Worm (Caenorhabditis elegans): ENCODE measurements around the gene Y73F8A.27.
A peak's percentile ranks its signal among the peaks of the same experiment; 100 is the strongest.

The Y73F8A.27 gene

DNA sequence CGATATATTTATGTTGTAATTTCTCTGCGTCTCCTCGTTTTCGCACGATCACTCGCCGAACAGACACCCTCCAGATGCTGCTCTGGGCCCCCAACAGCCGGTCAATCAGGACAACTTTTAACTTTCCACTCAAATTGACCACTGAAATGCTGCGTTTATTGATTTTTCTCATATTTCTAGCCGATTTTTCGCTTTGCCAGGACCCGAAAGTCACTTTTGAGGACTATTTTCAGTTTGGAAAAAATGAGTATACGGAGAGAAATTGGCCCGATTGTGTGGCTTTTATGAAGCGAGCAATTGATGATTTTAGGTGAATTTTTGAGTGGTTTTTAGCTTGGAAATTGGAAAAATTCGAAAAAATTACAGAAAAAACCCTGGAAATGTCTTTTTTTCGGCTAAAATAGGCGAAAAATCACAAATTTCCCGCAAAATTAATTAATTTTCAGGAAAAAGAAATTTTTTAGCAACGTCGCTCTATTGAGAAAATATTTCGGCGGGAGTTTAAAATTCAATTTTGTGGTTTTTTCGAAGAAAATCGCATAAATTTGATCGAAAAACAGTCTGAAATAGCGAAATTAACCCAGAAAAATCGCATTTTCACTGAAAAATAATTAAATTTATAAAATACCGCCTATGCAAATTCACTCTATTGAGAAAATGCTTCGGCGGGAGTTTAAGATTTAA, 1.1 kb downstream of the Y73F8A.27 start, which contains the start of gene Y73F8A.26 (continued):
- TF ChIP-seq F49E8.2 (tag; optimal IDR thresholded peaks at IDR 0.05; ENCODE audit: insufficient read depth) (peak; percentile 43), ets-4 (GFP tag; optimal IDR thresholded peaks at IDR 0.05) (no peak), lin-35 (GFP tag; optimal IDR thresholded peaks at IDR 0.05) (no peak), F39B2.1 (GFP tag; IDR thresholded peaks at IDR 0.05) (no peak), hrde-1 (tag; optimal IDR thresholded peaks at IDR 0.05; ENCODE audit: borderline replicate concordance) (peak; percentile 74), ztf-28 (GFP tag; IDR thresholded peaks at IDR 0.05) (no peak), ztf-26 (tag; optimal IDR thresholded peaks at IDR 0.05) (no peak), athp-1 (tag; optimal IDR thresholded peaks at IDR 0.05) (no peak), efl-1 (GFP tag; optimal IDR thresholded peaks at IDR 0.05) (no peak), lag-1 (GFP tag; IDR thresholded peaks at IDR 0.05) (no peak), ceh-91 (GFP tag; IDR thresholded peaks at IDR 0.05) (no peak), F57A8.1 (GFP tag; optimal IDR thresholded peaks at IDR 0.05) (no peak), tbp1 (GFP tag; optimal IDR thresholded peaks at IDR 0.05) (peak; percentile 3), Y95B8A.8 (GFP tag; IDR thresholded peaks at IDR 0.05) (no peak), F37B4.10 (GFP tag; IDR thresholded peaks at IDR 0.05) (0 out of 2 replicates have a peak, but pooled peaks have one; percentile 7), C17E4.6 (GFP tag; IDR thresholded peaks at IDR 0.05) (no peak), F23B12.7 (tag; optimal IDR thresholded peaks at IDR 0.05; ENCODE audit: insufficient read depth) (no peak), let-526 (GFP tag; IDR thresholded peaks at IDR 0.05) (no peak), K12H6.12 (tag; optimal IDR thresholded peaks at IDR 0.05) (no peak), dpl-1 (GFP tag; optimal IDR thresholded peaks at IDR 0.05) (no peak), ekl-4 (GFP tag; IDR thresholded peaks at IDR 0.05) (no peak), nfyb-1 (GFP tag; IDR thresholded peaks at IDR 0.05) (no peak), ccch-3 (GFP tag; optimal IDR thresholded peaks at IDR 0.05) (no peak), F33H1.4 (GFP tag; IDR thresholded peaks at IDR 0.05) (no peak), aptf-2 (GFP tag; conservative IDR thresholded peaks at IDR 0.05) (no peak), ceh-27 (GFP tag; optimal IDR thresholded peaks at IDR 0.05) (no peak), sptf-2 (GFP tag; optimal IDR thresholded peaks at IDR 0.05) (no peak), ZK185.1 (tag; optimal IDR thresholded peaks at IDR 0.05; ENCODE audit: poor library complexity, severe bottlenecking) (no peak), bed-2 (GFP tag; IDR thresholded peaks at IDR 0.05) (no peak), lir-1 (GFP tag; conservative IDR thresholded peaks at IDR 0.05) (no peak), ztf-3 (GFP tag; optimal IDR thresholded peaks at IDR 0.05) (no peak), F52B5.7 (tag; optimal IDR thresholded peaks at IDR 0.05) (no peak), ceh-79 (tag; optimal IDR thresholded peaks at IDR 0.05) (peak; percentile 55), Y53F4B.3 (GFP tag; IDR thresholded peaks at IDR 0.05) (no peak), nhr-179 (tag; optimal IDR thresholded peaks at IDR 0.05) (no peak), attf-3 (GFP tag; conservative IDR thresholded peaks at IDR 0.05) (no peak), sdz-38 (tag; optimal IDR thresholded peaks at IDR 0.05) (no peak), let-607 (tag; optimal IDR thresholded peaks at IDR 0.05) (no peak), dpff-1 (tag; optimal IDR thresholded peaks at IDR 0.05) (no peak), mes-4 (tag; optimal IDR thresholded peaks at IDR 0.05) (no peak), snpc-4 (GFP tag; optimal IDR thresholded peaks at IDR 0.05) (no peak), snpc-4 (tag; optimal IDR thresholded peaks at IDR 0.05) (peak in 3 of 4 experiments; percentile 25 to 88 (median 46)), D2030.7 (GFP tag; IDR thresholded peaks at IDR 0.05) (peak; percentile 42; the same call in 1 of the 2 replicates), nfya-2 (GFP tag; IDR thresholded peaks at IDR 0.05) (no peak), ceh-58 (GFP tag; IDR thresholded peaks at IDR 0.05) (no peak), lin-40 (tag; optimal IDR thresholded peaks at IDR 0.05) (no peak), ama-1 (optimal IDR thresholded peaks at IDR 0.05) (no peak), ama-1 (GFP tag; optimal IDR thresholded peaks at IDR 0.05) (peak in 1 of 2 experiments; percentile 12)

All from whole organism, young adult.